Fruit fly (Drosophila melanogaster) whole organism, embryonic: Measurements from ENCODE around the gene Tsp74F.

ENCODE experiments used
- Antp ChIP-seq: fragments of 200-800 bp; sonication (Bioruptor generic); optimal IDR thresholded peaks from 3 replicates; lab custom pipeline; 2016; ENCODE audit warnings: missing biosample characterization, missing genetic modification characterization
- Blimp-1 ChIP-seq: fragments of 200-800 bp; sonication (Bioruptor generic); optimal IDR thresholded peaks from 3 replicates; lab custom pipeline; 2018; ENCODE audit warnings: missing biosample characterization, missing genetic modification characterization, mild to moderate bottlenecking, moderate library complexity, missing genetic modification reagents
- CG10209 ChIP-seq: fragments of 200-800 bp; sonication (Bioruptor generic); optimal IDR thresholded peaks from 3 replicates; lab custom pipeline; 2017; ENCODE audit warnings: missing biosample characterization, mild to moderate bottlenecking, missing genetic modification characterization, missing genetic modification reagents
- CG10267 ChIP-seq: fragments of 200-800 bp; sonication (Bioruptor generic); optimal IDR thresholded peaks from 2 replicates; lab custom pipeline; 2018; ENCODE audit warnings: missing biosample characterization, mild to moderate bottlenecking, missing genetic modification characterization, moderate library complexity
- CG12236 ChIP-seq: fragments of 200-800 bp; sonication (Bioruptor generic); optimal IDR thresholded peaks from 2 replicates; lab custom pipeline; 2016; ENCODE audit warnings: missing biosample characterization, missing genetic modification characterization
- CG13424 ChIP-seq: fragments of 200-800 bp; sonication (Bioruptor generic); optimal IDR thresholded peaks from 2 replicates; lab custom pipeline; 2019; ENCODE audit warnings: missing biosample characterization, mild to moderate bottlenecking, missing genetic modification characterization, moderate library complexity
- CG1602 ChIP-seq: fragments of 200-800 bp; sonication (Bioruptor generic); optimal IDR thresholded peaks from 3 replicates; lab custom pipeline; 2016; ENCODE audit warnings: missing biosample characterization, missing genetic modification characterization
- CG17829 ChIP-seq: fragments of 200-800 bp; optimal IDR thresholded peaks from 2 replicates; lab custom pipeline; 2019; ENCODE audit warnings: missing biosample characterization, mild to moderate bottlenecking, missing genetic modification characterization, moderate library complexity
- CG2129 ChIP-seq: fragments of 200-800 bp; sonication (Bioruptor generic); IDR thresholded peaks from 2 replicates; pipeline ENCODE4 v1.3.6; 2022; ENCODE audit warnings: missing biosample characterization, missing genetic modification characterization; ENCODE audit not compliant: partially characterized antibody
- CG30431 ChIP-seq: fragments of 200-800 bp; sonication (Bioruptor generic); optimal IDR thresholded peaks from 2 replicates; lab custom pipeline; 2017; ENCODE audit warnings: missing biosample characterization, missing genetic modification characterization
- CG31365 ChIP-seq: fragments of 200-800 bp; sonication (Bioruptor generic); optimal IDR thresholded peaks from 2 replicates; lab custom pipeline; 2018; ENCODE audit warnings: missing biosample characterization, mild to moderate bottlenecking, missing genetic modification characterization
- CG31388 ChIP-seq: fragments of 200-800 bp; sonication (Bioruptor generic); optimal IDR thresholded peaks from 2 replicates; lab custom pipeline; 2016; ENCODE audit warnings: missing biosample characterization, missing genetic modification characterization
- CG3281 ChIP-seq: fragments of 200-800 bp; sonication (Bioruptor generic); optimal IDR thresholded peaks from 3 replicates; lab custom pipeline; 2017; ENCODE audit warnings: missing biosample characterization, mild to moderate bottlenecking, missing genetic modification characterization
- CG34376 ChIP-seq: fragments of 200-800 bp; sonication (Bioruptor generic); optimal IDR thresholded peaks from 2 replicates; lab custom pipeline; 2018; ENCODE audit warnings: missing biosample characterization, mild to moderate bottlenecking, missing genetic modification characterization
- CG4707 ChIP-seq: fragments of 200-800 bp; sonication (Bioruptor generic); optimal IDR thresholded peaks from 2 replicates; lab custom pipeline; 2018; ENCODE audit warnings: missing biosample characterization, mild to moderate bottlenecking, missing genetic modification characterization, moderate library complexity
- CG6689 ChIP-seq: fragments of 200-800 bp; sonication (Bioruptor generic); IDR thresholded peaks from 2 replicates; pipeline ENCODE4 v1.3.6; 2022; ENCODE audit warnings: missing biosample characterization, missing genetic modification characterization
- CG7839 ChIP-seq: fragments of 200-800 bp; sonication (Bioruptor generic); optimal IDR thresholded peaks from 3 replicates; lab custom pipeline; 2018; ENCODE audit warnings: missing biosample characterization, mild to moderate bottlenecking, missing genetic modification characterization, moderate library complexity
- CG8388 ChIP-seq: fragments of 200-800 bp; sonication (Bioruptor generic); optimal IDR thresholded peaks from 2 replicates; lab custom pipeline; 2019; ENCODE audit warnings: missing biosample characterization, mild to moderate bottlenecking, missing genetic modification characterization, moderate library complexity
- CG8924 ChIP-seq: fragments of 200-800 bp; optimal IDR thresholded peaks from 3 replicates; lab custom pipeline; 2019; ENCODE audit warnings: missing biosample characterization, mild to moderate bottlenecking, missing genetic modification characterization, moderate library complexity
- CG9609 ChIP-seq: fragments of 200-800 bp; sonication (Bioruptor generic); optimal IDR thresholded peaks from 3 replicates; lab custom pipeline; 2016; ENCODE audit warnings: missing biosample characterization, missing genetic modification characterization
- Ets65A ChIP-seq: fragments of 200-800 bp; sonication (Bioruptor generic); peaks from one replicate; lab custom pipeline; 2016; ENCODE audit warnings: missing biosample characterization, missing genetic modification characterization
- Fer1 ChIP-seq: fragments of 200-800 bp; sonication (Bioruptor generic); optimal IDR thresholded peaks from 2 replicates; lab custom pipeline; 2017; ENCODE audit warnings: missing biosample characterization, mild to moderate bottlenecking, missing genetic modification characterization
- Fer2 ChIP-seq: fragments of 200-800 bp; sonication (Bioruptor generic); optimal IDR thresholded peaks from 2 replicates; lab custom pipeline; 2018; ENCODE audit warnings: missing biosample characterization, mild to moderate bottlenecking, missing genetic modification characterization, moderate library complexity
- HmgD ChIP-seq: fragments of 200-800 bp; sonication (Bioruptor generic); optimal IDR thresholded peaks from 3 replicates; lab custom pipeline; 2016; ENCODE audit warnings: missing biosample characterization, missing genetic modification characterization
- Mrtf ChIP-seq: fragments of 200-800 bp; sonication (Bioruptor generic); IDR thresholded peaks from 3 replicates; pipeline ENCODE4 v1.3.6; 2022; ENCODE audit warnings: missing biosample characterization, missing genetic modification characterization
- Pdp1 ChIP-seq, 2 experiments: fragments of 200-800 bp; sonication (Bioruptor generic); optimal IDR thresholded peaks; 3 replicates each; lab custom pipeline; 2016; ENCODE audit warnings: missing biosample characterization in 2 of 2, missing genetic modification characterization in 2 of 2, mild to moderate bottlenecking in 1 of 2, moderate library complexity in 1 of 2
- Sox100B ChIP-seq: fragments of 200-800 bp; sonication (Bioruptor generic); optimal IDR thresholded peaks from 3 replicates; lab custom pipeline; 2018; ENCODE audit warnings: missing biosample characterization, mild to moderate bottlenecking, missing genetic modification characterization
- TFAM ChIP-seq: fragments of 200-800 bp; sonication (Bioruptor generic); optimal IDR thresholded peaks from 2 replicates; lab custom pipeline; 2017; ENCODE audit warnings: missing biosample characterization, missing genetic modification characterization, inconsistent platforms
- Trl ChIP-seq, 3 experiments: fragments of >200 bp in 2 of 3; fragments of 200-800 bp in 1 of 3; sonication (Bioruptor generic) in 1 of 3; optimal IDR thresholded peaks; 2 replicates in 1 of 3; 3 replicates in 2 of 3; lab custom pipeline; 2016 to 2017; ENCODE audit warnings: missing biosample characterization in 1 of 3, missing genetic modification characterization in 1 of 3
- ab ChIP-seq: fragments of 200-800 bp; sonication (Bioruptor generic); optimal IDR thresholded peaks from 2 replicates; lab custom pipeline; 2016; ENCODE audit warnings: missing biosample characterization, missing genetic modification characterization
- aop ChIP-seq: fragments of 200-800 bp; sonication (Bioruptor generic); IDR thresholded peaks from 2 replicates; pipeline ENCODE4 v1.3.6; 2022; ENCODE audit warnings: missing biosample characterization, missing genetic modification characterization
- ato ChIP-seq: fragments of 200-800 bp; sonication (Bioruptor generic); IDR thresholded peaks from 2 replicates; pipeline ENCODE4 v1.3.6; 2022; ENCODE audit warnings: missing biosample characterization, missing genetic modification characterization; ENCODE audit not compliant: partially characterized antibody
- corto ChIP-seq: fragments of 200-800 bp; sonication (Bioruptor generic); optimal IDR thresholded peaks from 2 replicates; lab custom pipeline; 2016; ENCODE audit warnings: missing biosample characterization, mild to moderate bottlenecking, missing genetic modification characterization, moderate library complexity
- crc ChIP-seq: fragments of 200-800 bp; sonication (Bioruptor generic); optimal IDR thresholded peaks from 2 replicates; lab custom pipeline; 2016; ENCODE audit warnings: missing biosample characterization, missing genetic modification characterization
- disco-r ChIP-seq: fragments of 200-800 bp; sonication (Bioruptor generic); optimal IDR thresholded peaks from 2 replicates; lab custom pipeline; 2016; ENCODE audit warnings: missing biosample characterization, missing genetic modification characterization
- fd3F ChIP-seq: fragments of 200-800 bp; sonication (Bioruptor generic); optimal IDR thresholded peaks from 2 replicates; lab custom pipeline; 2018; ENCODE audit warnings: missing biosample characterization, mild to moderate bottlenecking, missing genetic modification characterization, moderate library complexity
- fru ChIP-seq: fragments of >200 bp; optimal IDR thresholded peaks from 2 replicates; lab custom pipeline; 2017
- ind ChIP-seq: fragments of 200-800 bp; sonication (Bioruptor generic); optimal IDR thresholded peaks from 3 replicates; lab custom pipeline; 2016; ENCODE audit warnings: missing biosample characterization, missing genetic modification characterization
- mirr ChIP-seq: fragments of 200-800 bp; sonication (Bioruptor generic); optimal IDR thresholded peaks from 3 replicates; lab custom pipeline; 2018; ENCODE audit warnings: missing biosample characterization, mild to moderate bottlenecking, missing genetic modification characterization
- otp ChIP-seq: fragments of 200-800 bp; sonication (Bioruptor generic); IDR thresholded peaks from 3 replicates; pipeline ENCODE4, ENCODE4 v1.3.6; 2022; ENCODE audit warnings: missing biosample characterization, missing genetic modification characterization
- pan ChIP-seq, 4 experiments: fragments of >200 bp in 3 of 4; fragments of 200-800 bp in 1 of 4; sonication (Bioruptor generic) in 1 of 4; optimal IDR thresholded peaks in 3 of 4; IDR thresholded peaks in 1 of 4; 2 replicates each; pipeline versions ENCODE4 v1.3.6 to Lab custom; 2017 to 2022; ENCODE audit warnings: missing biosample characterization in 2 of 4, missing genetic modification characterization in 2 of 4, mixed read lengths in 1 of 4
- pzg ChIP-seq: fragments of 200-800 bp; sonication (Bioruptor generic); optimal IDR thresholded peaks from 3 replicates; lab custom pipeline; 2018; ENCODE audit warnings: missing biosample characterization, mild to moderate bottlenecking, missing genetic modification characterization, moderate library complexity
- sens-2 ChIP-seq: fragments of 200-800 bp; sonication (Bioruptor generic); IDR thresholded peaks from 2 replicates; pipeline ENCODE4 v1.3.6; 2022; ENCODE audit warnings: missing biosample characterization, missing genetic modification characterization
- slp2 ChIP-seq: fragments of 200-800 bp; sonication (Bioruptor generic); optimal IDR thresholded peaks from 2 replicates; lab custom pipeline; 2016; ENCODE audit warnings: missing biosample characterization, missing genetic modification characterization
- so ChIP-seq: fragments of 200-800 bp; sonication (Bioruptor generic); IDR thresholded peaks from 3 replicates; pipeline ENCODE4 v1.3.6; 2022; ENCODE audit warnings: missing biosample characterization, missing genetic modification characterization
- vvl ChIP-seq: fragments of 200-800 bp; sonication (Bioruptor generic); IDR thresholded peaks from 2 replicates; pipeline ENCODE4 v1.3.6; 2022; ENCODE audit warnings: missing biosample characterization, missing genetic modification characterization
- zen2 ChIP-seq: fragments of 200-800 bp; sonication (Bioruptor generic); IDR thresholded peaks from 3 replicates; pipeline ENCODE4 v1.3.6; 2022; ENCODE audit warnings: missing biosample characterization, missing genetic modification characterization; ENCODE audit not compliant: partially characterized antibody
- zf30C ChIP-seq: fragments of 200-800 bp; sonication (Bioruptor generic); optimal IDR thresholded peaks from 3 replicates; lab custom pipeline; 2018; ENCODE audit warnings: missing biosample characterization, mild to moderate bottlenecking, missing genetic modification characterization

Gene Tsp74F

dm6 chr3L:17856655-17857479 is 38.8 kb downstream of the Tsp74F start, which contains the start of gene CG5535 (continued):
- TF ChIP-seq crc (GFP tag; lab: Kevin White, UChicago): peak; percentile 28
- peak; percentile 90 for TF ChIP-seq CG8924
- TF ChIP-seq fd3F: peak; percentile 67
- peak; percentile 43 for TF ChIP-seq CG31365 (tag; lab: Kevin White, UChicago)
- peak; percentile 60; the same call in 1 of the 2 replicates for TF ChIP-seq CG6689
- peak; percentile 80 for TF ChIP-seq CG3281 (GFP tag; lab: Kevin White, UChicago)
- peak; percentile 72 for TF ChIP-seq otp (GFP tag; lab: Robert Waterston, UW)
- TF ChIP-seq slp2 (GFP tag; lab: Kevin White, UChicago): peak; percentile 21
- no peak for TF ChIP-seq pan (optimal IDR thresholded peaks at IDR 0.05; lab: Kevin White, UChicago)
- TF ChIP-seq pan (GFP tag; optimal IDR thresholded peaks at IDR 0.05 in 1 of 2, IDR thresholded peaks at IDR 0.05 in 1 of 2): peak in 1 of 2 experiments; percentile 61
- TF ChIP-seq CG30431: peak; percentile 56
- peak; percentile 70 for TF ChIP-seq CG1602 (GFP tag; lab: Kevin White, UChicago)
- no peak for TF ChIP-seq zf30C (GFP tag; lab: Kevin White, UChicago)
- peak; percentile 42 to 60 for TF ChIP-seq Trl (optimal IDR thresholded peaks at IDR 0.05; lab: Kevin White, UChicago)
- peak; percentile 69 for TF ChIP-seq Trl (GFP tag; optimal IDR thresholded peaks at IDR 0.05; lab: Kevin White, UChicago)
- TF ChIP-seq mirr: peak; percentile 36
- peak; percentile 81 for TF ChIP-seq CG8388 (GFP tag; lab: Kevin White, UChicago)
- no peak for TF ChIP-seq CG31388
- TF ChIP-seq Antp (GFP tag; lab: Kevin White, UChicago): peak; percentile 73
- TF ChIP-seq CG2129 (GFP tag; lab: Robert Waterston, UW): no peak
- TF ChIP-seq corto (GFP tag; lab: Kevin White, UChicago): no peak
- TF ChIP-seq Pdp1 (GFP tag; optimal IDR thresholded peaks at IDR 0.05; lab: Kevin White, UChicago): peak; percentile 45 to 80
- peak; percentile 48 for TF ChIP-seq Fer1
- TF ChIP-seq CG4707: peak; percentile 26
- TF ChIP-seq aop: peak; percentile 68; the same call in 1 of the 2 replicates
- TF ChIP-seq CG7839 (tag; lab: Kevin White, UChicago): peak; percentile 90
- TF ChIP-seq Ets65A: peak; percentile 86
- peak; percentile 77 for TF ChIP-seq CG10267 (tag; lab: Kevin White, UChicago)
- peak; percentile 94 for TF ChIP-seq Sox100B (GFP tag; lab: Kevin White, UChicago)
- peak; percentile 49 for TF ChIP-seq CG34376 (GFP tag; lab: Kevin White, UChicago)
- TF ChIP-seq fru (lab: Kevin White, UChicago): no peak
- no peak for TF ChIP-seq CG12236 (GFP tag; lab: Kevin White, UChicago)
- TF ChIP-seq ab: no peak
- peak; percentile 88 for TF ChIP-seq CG10209 (GFP tag; lab: Kevin White, UChicago)
- TF ChIP-seq ind (GFP tag; lab: Kevin White, UChicago): peak; percentile 60
- peak; percentile 55; the same call in 2 of the 3 replicates for TF ChIP-seq Mrtf (GFP tag; lab: Robert Waterston, UW)
- no peak for TF ChIP-seq ato (GFP tag; lab: Robert Waterston, UW)
- peak; percentile 25 for TF ChIP-seq CG9609 (GFP tag; lab: Kevin White, UChicago)
- TF ChIP-seq sens-2: no peak
- TF ChIP-seq CG17829 (tag; lab: Kevin White, UChicago): peak; percentile 86
- TF ChIP-seq CG13424 (tag; lab: Kevin White, UChicago): peak; percentile 91
- peak; percentile 63 for TF ChIP-seq Blimp-1
- no peak for TF ChIP-seq so (GFP tag; lab: Robert Waterston, UW)
- no peak for TF ChIP-seq TFAM (GFP tag; lab: Kevin White, UChicago)
- TF ChIP-seq HmgD (GFP tag; lab: Kevin White, UChicago): no peak
- no peak for TF ChIP-seq disco-r (GFP tag; lab: Kevin White, UChicago)
- no peak for TF ChIP-seq pzg (GFP tag; lab: Kevin White, UChicago)
- TF ChIP-seq vvl (GFP tag; lab: Robert Waterston, UW): peak; percentile 80
- no peak for TF ChIP-seq zen2 (GFP tag; lab: Robert Waterston, UW)
- TF ChIP-seq Fer2 (tag; lab: Kevin White, UChicago): peak; percentile 17
